Fruit fly (Drosophila melanogaster) Kc167 (cell line): ENCODE measurements around the gene CG31955.

Experiments
- Myc ChIP-seq: fragments of >200 bp; optimal IDR thresholded peaks from 2 replicates; lab custom pipeline; 2017; ENCODE audit warnings: missing external identifiers
- Sin3A ChIP-seq: fragments of >200 bp; optimal IDR thresholded peaks from 2 replicates; lab custom pipeline; 2018; ENCODE audit warnings: missing external identifiers
- h ChIP-seq: fragments of >200 bp; optimal IDR thresholded peaks from 3 replicates; lab custom pipeline; 2018; ENCODE audit warnings: missing external identifiers
- insv ChIP-seq: fragments of >200 bp; optimal IDR thresholded peaks from 3 replicates; lab custom pipeline; 2018; ENCODE audit warnings: missing external identifiers
- psq ChIP-seq: fragments of >200 bp; optimal IDR thresholded peaks from 2 replicates; lab custom pipeline; 2017; ENCODE audit warnings: missing external identifiers
- ttk ChIP-seq: sonication (Bioruptor generic); optimal IDR thresholded peaks from 2 replicates; lab custom pipeline; 2017; ENCODE audit warnings: missing external identifiers

The CG31955 gene

DNA sequence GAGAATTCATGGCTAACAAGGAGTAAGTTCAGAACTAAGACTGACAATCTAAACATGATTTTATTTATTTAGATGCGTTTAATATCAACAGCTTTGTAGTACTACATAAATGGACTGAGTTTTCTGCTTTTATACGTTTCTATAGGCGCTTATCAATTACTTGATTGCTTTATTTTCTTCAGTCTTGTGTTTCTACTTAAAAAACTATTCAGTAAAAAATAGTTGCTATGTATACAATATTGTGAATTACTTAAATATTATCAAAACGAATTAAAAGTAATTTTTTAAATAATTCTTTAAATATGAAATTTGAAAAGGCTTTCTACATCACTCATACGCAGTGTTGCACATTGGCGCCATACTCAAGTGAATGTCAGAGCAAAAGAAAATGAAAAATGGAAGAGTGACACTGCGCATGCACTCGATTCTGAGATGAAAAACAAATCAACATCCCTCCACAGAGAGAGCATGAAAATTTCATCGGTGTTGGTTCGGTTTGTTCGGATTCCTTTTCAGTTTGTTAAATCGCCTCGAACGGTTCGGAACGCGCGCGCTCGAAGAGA, 4.8 kb upstream of the CG31955 start, which contains the start of the genes lectin-24A and Shaw:
Gene lectin-24A (minus strand): TSS at position 101 of the 563 bp plus-strand sequence.
Gene Shaw (plus strand): TSS at position 513 of the 563 bp plus-strand sequence.
- no peak for TF ChIP-seq h
- TF ChIP-seq ttk (lab: Kevin White, UChicago), result no peak
- no peak for TF ChIP-seq psq (lab: Kevin White, UChicago)

DNA sequence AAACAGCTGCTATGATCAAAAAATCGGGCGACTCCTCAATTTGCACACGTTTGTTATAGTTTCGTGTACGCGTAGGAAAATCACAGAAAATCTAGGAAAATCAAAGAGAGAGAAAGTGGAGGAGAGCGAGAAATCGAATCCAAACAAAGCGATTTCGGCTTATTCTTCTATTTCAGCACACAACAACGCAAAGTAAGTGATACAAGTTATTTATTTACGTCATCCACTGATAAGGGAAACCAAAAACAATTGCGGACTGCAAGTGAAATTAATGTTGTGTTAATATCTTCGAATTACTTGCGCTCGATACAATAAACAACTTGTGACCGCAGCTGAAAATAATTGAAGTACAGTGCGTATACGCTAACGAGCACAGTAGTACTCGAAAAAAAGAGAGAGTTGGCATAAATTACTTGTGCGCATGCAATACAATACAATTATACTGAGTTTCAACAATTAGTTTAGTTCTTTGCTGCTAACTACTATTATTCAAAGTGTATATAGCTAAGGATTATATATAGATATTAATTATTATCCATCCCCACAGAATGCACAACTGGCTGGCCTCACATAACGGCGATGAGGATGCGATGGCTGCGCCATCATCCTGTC, 746 bp upstream of the CG31955 start:
- TF ChIP-seq Myc (lab: Kevin White, UChicago) (no peak), Sin3A (no peak), ttk (lab: Kevin White, UChicago) (no peak), insv (lab: Kevin White, UChicago) (no peak), psq (lab: Kevin White, UChicago) (no peak)

DNA sequence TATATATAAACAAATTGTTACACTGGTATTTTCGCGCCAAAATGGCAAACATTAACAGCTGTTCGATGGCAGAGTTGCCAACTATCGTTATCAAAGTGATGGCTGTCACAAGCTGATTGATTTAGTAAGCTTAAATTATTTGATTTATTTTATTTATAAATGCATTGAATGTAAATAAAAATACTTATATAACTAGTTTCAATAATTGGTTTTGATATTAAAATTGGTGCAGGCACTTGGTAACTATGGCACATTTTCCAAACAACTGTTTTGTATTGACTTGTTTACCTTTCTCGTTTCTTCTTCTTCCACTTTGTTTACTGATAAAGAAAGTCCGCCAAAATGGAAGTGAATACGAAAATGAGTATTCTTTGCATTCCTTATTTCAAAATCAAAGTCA, 1.2 kb downstream of the CG31955 start, which contains the start of gene cutlet:
Gene cutlet (minus strand): TSS at position 84 of the 400 bp plus-strand sequence.
- TF ChIP-seq Myc (lab: Kevin White, UChicago) (no peak), psq (lab: Kevin White, UChicago) (no peak), ttk (lab: Kevin White, UChicago) (no peak), insv (lab: Kevin White, UChicago) (no peak), h (no peak), Sin3A (no peak)

DNA sequence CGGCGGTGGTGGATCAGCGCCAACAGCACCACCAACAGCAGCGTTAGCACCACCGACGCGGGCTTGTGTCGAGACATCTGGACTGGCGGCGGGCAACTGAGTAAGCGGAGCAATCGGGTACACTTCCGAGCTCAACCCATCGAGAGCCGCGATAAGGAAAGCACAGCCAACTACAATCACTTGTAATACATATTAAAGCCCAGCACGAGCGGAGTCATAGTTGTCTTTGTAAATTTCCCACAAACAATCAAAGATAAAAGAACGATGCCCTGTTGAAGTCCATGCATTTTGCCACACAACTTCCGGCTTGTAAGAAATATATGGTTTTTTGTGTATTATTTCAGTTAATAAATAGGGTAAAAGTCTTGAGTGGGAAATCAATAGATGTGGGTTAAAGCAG, 5.9 kb downstream of the CG31955 start, which contains the start of gene CG31777:
Gene CG31777 (minus strand): TSS at position 101 of the 400 bp plus-strand sequence.
- TF ChIP-seq h (no peak), Myc (lab: Kevin White, UChicago) (no peak), ttk (lab: Kevin White, UChicago) (no peak), psq (lab: Kevin White, UChicago) (no peak), Sin3A (no peak), insv (lab: Kevin White, UChicago) (no peak)

DNA sequence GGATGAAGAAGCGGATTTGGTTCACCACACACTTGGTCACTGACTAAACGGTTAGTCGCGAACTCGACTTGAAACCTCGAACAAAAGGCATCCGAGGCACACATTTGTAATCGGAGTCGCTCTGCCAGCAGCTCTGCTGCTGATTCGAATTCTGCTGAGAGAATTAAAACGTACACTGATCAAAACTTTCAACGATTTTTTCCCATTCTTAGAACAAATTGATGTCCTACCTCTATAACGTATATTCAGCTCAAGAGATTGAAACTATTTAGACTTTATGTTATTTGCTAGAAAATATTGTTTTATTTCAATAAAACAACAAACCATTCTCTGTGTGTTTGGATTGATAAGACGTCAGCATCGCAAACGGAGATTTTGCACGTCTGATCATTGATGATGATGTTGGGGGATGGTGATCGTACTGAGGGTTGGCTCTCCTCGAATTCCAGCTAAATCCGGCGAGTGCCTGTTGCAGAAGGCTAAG, 7.4 kb downstream of the CG31955 start, which contains the start of gene CG31778:
Gene CG31778 (minus strand): TSS at position 51 of the 484 bp plus-strand sequence.
- no peak for TF ChIP-seq h
- no peak for TF ChIP-seq insv (lab: Kevin White, UChicago)
- TF ChIP-seq ttk (lab: Kevin White, UChicago), result no peak
- no peak for TF ChIP-seq psq (lab: Kevin White, UChicago)
- no peak for TF ChIP-seq Myc (lab: Kevin White, UChicago)
- no peak for TF ChIP-seq Sin3A

DNA sequence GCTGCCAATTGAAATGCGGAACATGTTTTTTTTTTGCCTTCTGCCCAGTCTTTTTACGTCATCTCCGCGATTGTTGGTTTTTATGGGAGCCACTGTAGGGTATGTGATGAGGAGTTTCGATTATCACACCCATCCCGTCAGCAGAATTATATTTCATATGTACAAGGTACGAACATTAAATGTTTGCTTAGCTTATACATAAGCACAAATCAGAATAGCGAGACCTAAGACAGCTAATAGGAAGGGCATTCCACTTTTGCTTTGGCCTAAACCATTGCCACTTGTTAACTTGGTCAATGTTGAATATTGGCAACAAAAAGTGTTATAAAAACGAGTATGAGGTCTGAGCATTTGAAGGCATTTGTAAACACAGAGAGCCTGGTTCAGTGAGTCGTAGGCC, 9.6 kb downstream of the CG31955 start, which contains the start of gene CG2816:
Gene CG2816 (plus strand): TSS at position 400 of the 400 bp plus-strand sequence.
- TF ChIP-seq Sin3A (no peak), Myc (lab: Kevin White, UChicago) (no peak), psq (lab: Kevin White, UChicago) (no peak), insv (lab: Kevin White, UChicago) (no peak), h (no peak), ttk (lab: Kevin White, UChicago) (no peak)

DNA sequence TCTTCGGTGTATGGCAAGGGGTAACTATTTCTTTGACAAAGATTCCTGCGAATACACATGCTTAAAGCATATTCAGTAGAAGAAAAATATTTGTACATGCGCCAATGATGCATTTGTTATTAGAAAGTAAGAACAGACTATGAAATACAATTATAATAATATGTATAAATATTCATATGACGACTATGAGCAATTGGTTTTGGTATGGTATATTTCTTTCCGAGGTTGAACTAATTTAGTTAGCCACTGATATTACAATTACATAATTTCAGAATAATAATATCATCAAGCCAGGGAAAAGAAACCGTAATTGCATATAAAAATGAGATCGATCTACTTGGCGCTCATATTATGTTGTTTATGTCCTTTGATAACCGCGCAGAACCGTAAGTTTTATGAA, 11.4 kb downstream of the CG31955 start, which contains the start of gene CG43145:
Gene CG43145 (plus strand): TSS at position 301 of the 400 bp plus-strand sequence.
- TF ChIP-seq psq (lab: Kevin White, UChicago), result no peak
- no peak for TF ChIP-seq Myc (lab: Kevin White, UChicago)
- no peak for TF ChIP-seq Sin3A
- no peak for TF ChIP-seq insv (lab: Kevin White, UChicago)
- TF ChIP-seq ttk (lab: Kevin White, UChicago), result no peak
- no peak for TF ChIP-seq h

DNA sequence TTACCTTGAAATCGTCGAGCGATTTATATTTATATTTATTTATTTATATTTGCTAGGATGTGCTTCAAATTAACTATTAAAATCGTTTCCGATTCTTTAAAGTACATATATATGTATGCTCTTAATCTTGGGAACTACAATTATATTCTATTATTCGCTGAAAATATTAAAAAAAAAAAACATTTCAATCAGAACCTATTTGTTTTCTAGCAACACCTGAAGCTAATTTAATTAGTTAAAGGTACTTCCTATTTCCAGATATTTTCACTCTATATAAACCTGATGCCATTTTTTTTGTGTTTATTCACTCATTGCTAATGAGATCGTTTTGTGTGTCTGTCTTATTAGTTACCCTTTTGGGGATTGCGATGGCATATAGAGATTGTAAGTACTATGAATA, 11.9 kb downstream of the CG31955 start, which contains the start of gene CG42467:
Gene CG42467 (plus strand): TSS at position 301 of the 400 bp plus-strand sequence.
- TF ChIP-seq ttk (lab: Kevin White, UChicago) (no peak), Sin3A (no peak), psq (lab: Kevin White, UChicago) (no peak), insv (lab: Kevin White, UChicago) (no peak), Myc (lab: Kevin White, UChicago) (no peak), h (no peak)

DNA sequence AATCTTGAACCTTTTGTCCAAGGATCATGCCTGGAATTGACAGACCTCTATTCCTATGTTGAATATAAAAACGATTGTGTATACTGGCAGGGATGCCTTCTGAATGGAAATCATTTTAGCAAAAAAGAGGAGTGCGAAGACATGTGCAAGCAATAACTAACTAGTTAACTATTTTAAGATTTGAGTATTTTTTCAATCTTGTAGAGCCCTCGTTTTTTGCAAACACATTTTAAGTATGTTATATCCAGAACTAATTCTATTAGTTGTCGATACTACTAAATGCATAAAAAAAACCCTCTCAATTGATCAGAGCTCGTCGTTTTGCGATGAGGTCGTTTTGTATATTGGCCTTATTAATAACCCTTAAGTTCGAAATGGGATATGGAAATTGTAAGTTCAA, 12.5 kb downstream of the CG31955 start, which contains the start of gene Sfp24C1:
Gene Sfp24C1 (plus strand): TSS at position 301 of the 400 bp plus-strand sequence.
- TF ChIP-seq psq (lab: Kevin White, UChicago), result no peak

DNA sequence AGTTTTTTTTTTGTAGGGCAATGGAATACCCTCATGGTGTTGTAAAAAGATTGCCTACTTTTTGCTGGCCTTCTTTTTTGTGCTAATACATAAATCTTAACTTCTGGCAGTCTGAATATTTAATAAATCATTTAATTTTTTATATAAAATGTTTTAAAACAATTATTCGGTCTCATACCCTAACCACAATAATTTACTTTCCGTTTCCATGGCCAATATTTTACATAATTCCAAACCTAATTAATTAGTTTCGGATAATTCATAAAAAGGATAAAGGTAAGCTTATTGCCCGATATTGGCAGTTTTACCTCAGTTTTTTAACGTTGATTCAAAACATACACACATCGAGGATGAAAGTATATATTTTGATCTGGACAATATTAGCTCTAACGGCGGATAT, 13.0 kb downstream of the CG31955 start, which contains the start of gene CG42465:
Gene CG42465 (plus strand): TSS at position 301 of the 400 bp plus-strand sequence.
- no peak for TF ChIP-seq insv (lab: Kevin White, UChicago)

DNA sequence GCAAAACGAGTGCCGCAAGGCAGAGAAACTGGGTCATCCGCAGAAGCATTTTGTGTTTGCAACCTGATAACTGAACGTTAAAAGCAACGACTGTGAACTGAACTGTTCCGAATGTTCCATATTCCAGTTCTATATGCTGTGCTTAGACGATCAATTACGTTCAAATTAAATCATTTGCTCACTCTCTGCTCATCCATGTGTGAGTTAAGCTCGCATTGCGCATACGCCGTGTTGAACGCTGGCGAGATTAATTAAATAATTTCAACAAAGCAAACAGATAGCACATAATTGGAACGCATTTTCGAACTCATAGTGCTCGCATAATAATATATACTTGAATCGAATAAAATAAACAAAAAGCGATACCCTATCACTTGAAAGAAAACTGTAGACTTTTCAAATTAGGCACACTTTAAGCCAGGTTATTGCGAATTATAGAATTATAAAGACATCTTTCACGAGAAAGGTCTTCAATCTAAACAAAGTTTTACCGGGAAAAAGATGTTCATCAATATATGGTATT, 13.9 kb downstream of the CG31955 start, which contains the start of the genes CG10031 and CG42464:
Gene CG10031 (minus strand): TSS at position 101 of the 523 bp plus-strand sequence.
Gene CG42464 (plus strand): TSS at position 473 of the 523 bp plus-strand sequence.
- TF ChIP-seq Sin3A, result no peak

DNA sequence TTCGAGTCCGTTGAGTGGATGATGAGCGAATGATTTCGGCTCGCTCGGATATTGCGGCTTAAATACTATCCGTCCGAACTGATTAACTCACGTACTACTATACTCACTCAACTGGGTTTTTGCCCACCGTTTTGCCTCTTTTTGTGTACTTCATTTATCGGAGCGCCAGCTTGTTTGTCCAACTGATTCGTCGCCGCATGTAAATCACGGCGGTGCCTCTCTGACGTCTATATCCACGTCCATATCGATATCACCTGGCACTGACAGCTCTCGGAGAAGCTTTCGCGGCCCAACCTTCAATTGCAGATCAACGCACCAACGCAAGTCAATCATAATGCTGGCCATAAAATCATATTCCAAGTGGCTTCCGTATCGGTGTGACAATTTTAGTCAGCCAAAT, 15.1 kb downstream of the CG31955 start, which contains the start of gene CG3604:
Gene CG3604 (minus strand): TSS at position 101 of the 400 bp plus-strand sequence.
- TF ChIP-seq psq (lab: Kevin White, UChicago) (no peak), insv (lab: Kevin White, UChicago) (no peak)
